Fruit fly (Drosophila melanogaster) whole organism, embryonic: ENCODE results near the gene Urm1.
A peak's percentile ranks its signal among the peaks of the same experiment; 100 is the strongest.

Source experiments
- Awh ChIP-seq: fragments of 200-800 bp; sonication (Bioruptor generic); IDR thresholded peaks from 2 replicates; pipeline ENCODE4, ENCODE4 v1.3.6; 2022; ENCODE audit warnings: missing biosample characterization, missing genetic modification characterization
- BtbVII ChIP-seq: fragments of 200-800 bp; sonication (Bioruptor generic); optimal IDR thresholded peaks from 3 replicates; lab custom pipeline; 2017; ENCODE audit warnings: missing biosample characterization, mild to moderate bottlenecking, missing genetic modification characterization
- CG10565 ChIP-seq: fragments of 200-800 bp; sonication (Bioruptor generic); optimal IDR thresholded peaks from 3 replicates; lab custom pipeline; 2016; ENCODE audit warnings: missing biosample characterization, mild to moderate bottlenecking, missing genetic modification characterization
- CG12299 ChIP-seq: fragments of 200-800 bp; sonication (Bioruptor generic); optimal IDR thresholded peaks from 2 replicates; lab custom pipeline; 2018; ENCODE audit warnings: missing biosample characterization, mild to moderate bottlenecking, missing genetic modification characterization
- CG1233 ChIP-seq: fragments of 200-800 bp; sonication (Bioruptor generic); optimal IDR thresholded peaks from 4 replicates; lab custom pipeline; 2018; ENCODE audit warnings: missing biosample characterization, mild to moderate bottlenecking, missing genetic modification characterization
- CG14014 ChIP-seq: fragments of 200-800 bp; sonication (Bioruptor generic); IDR thresholded peaks from 2 replicates; pipeline ENCODE4 v1.3.6; 2022; ENCODE audit warnings: missing biosample characterization, missing genetic modification characterization
- CG15479 ChIP-seq: fragments of 200-800 bp; sonication (Bioruptor generic); optimal IDR thresholded peaks from 3 replicates; lab custom pipeline; 2019; ENCODE audit warnings: missing biosample characterization, mild to moderate bottlenecking, missing genetic modification characterization, moderate library complexity
- CG1647 ChIP-seq: fragments of 200-800 bp; sonication (Bioruptor generic); optimal IDR thresholded peaks from 3 replicates; lab custom pipeline; 2016; ENCODE audit warnings: missing biosample characterization, missing genetic modification characterization
- CG18011 ChIP-seq: fragments of 200-800 bp; sonication (Bioruptor generic); optimal IDR thresholded peaks from 2 replicates; lab custom pipeline; 2017; ENCODE audit warnings: missing biosample characterization, missing genetic modification characterization, mild to moderate bottlenecking, moderate library complexity, missing genotype
- CG18764 ChIP-seq: fragments of 200-800 bp; sonication (Bioruptor generic); optimal IDR thresholded peaks from 3 replicates; lab custom pipeline; 2016; ENCODE audit warnings: missing biosample characterization, missing genetic modification characterization
- CG2129 ChIP-seq: fragments of 200-800 bp; sonication (Bioruptor generic); IDR thresholded peaks from 2 replicates; pipeline ENCODE4 v1.3.6; 2022; ENCODE audit warnings: missing biosample characterization, missing genetic modification characterization; ENCODE audit not compliant: partially characterized antibody
- CG2678 ChIP-seq: fragments of 200-800 bp; sonication (Bioruptor generic); optimal IDR thresholded peaks from 3 replicates; lab custom pipeline; 2019; ENCODE audit warnings: missing biosample characterization, mild to moderate bottlenecking, missing genetic modification characterization, moderate library complexity
- CG3163 ChIP-seq: fragments of 200-800 bp; sonication (Bioruptor generic); optimal IDR thresholded peaks from 3 replicates; lab custom pipeline; 2016; ENCODE audit warnings: missing biosample characterization, missing genetic modification characterization
- CG3281 ChIP-seq: fragments of 200-800 bp; sonication (Bioruptor generic); optimal IDR thresholded peaks from 3 replicates; lab custom pipeline; 2017; ENCODE audit warnings: missing biosample characterization, mild to moderate bottlenecking, missing genetic modification characterization
- CG33213 ChIP-seq: fragments of 200-800 bp; sonication (Bioruptor generic); optimal IDR thresholded peaks from 3 replicates; lab custom pipeline; 2016; ENCODE audit warnings: missing biosample characterization, missing genetic modification characterization
- CG4360 ChIP-seq: fragments of 200-800 bp; sonication (Bioruptor generic); IDR thresholded peaks from 2 replicates; pipeline ENCODE4 v1.3.6; 2022; ENCODE audit warnings: missing biosample characterization, missing genetic modification characterization
- CG4617 ChIP-seq: fragments of 200-800 bp; sonication (Bioruptor generic); optimal IDR thresholded peaks from 3 replicates; lab custom pipeline; 2016; ENCODE audit warnings: missing biosample characterization, missing genetic modification characterization, borderline replicate concordance
- CG7928 ChIP-seq: fragments of 200-800 bp; sonication (Bioruptor generic); optimal IDR thresholded peaks from 2 replicates; lab custom pipeline; 2017; ENCODE audit warnings: missing biosample characterization, mild to moderate bottlenecking, missing genetic modification characterization
- CG8765 ChIP-seq: fragments of 200-800 bp; sonication (Bioruptor generic); IDR thresholded peaks from 2 replicates; pipeline ENCODE4 v1.3.6; 2022; ENCODE audit warnings: missing biosample characterization, missing genetic modification characterization
- CG9437 ChIP-seq: fragments of 200-800 bp; sonication (Bioruptor generic); optimal IDR thresholded peaks from 2 replicates; lab custom pipeline; 2018; ENCODE audit warnings: missing biosample characterization, mild to moderate bottlenecking, missing genetic modification characterization
- Dbx ChIP-seq: fragments of 200-800 bp; sonication (Bioruptor generic); IDR thresholded peaks from 3 replicates; pipeline ENCODE4 v1.3.6; 2022; ENCODE audit warnings: missing biosample characterization, missing genetic modification characterization
- Deaf1 ChIP-seq: fragments of 200-800 bp; optimal IDR thresholded peaks from 3 replicates; lab custom pipeline; 2019; ENCODE audit warnings: missing biosample characterization, mild to moderate bottlenecking, missing genetic modification characterization, moderate library complexity
- Dip3 ChIP-seq: fragments of 200-800 bp; sonication (Bioruptor generic); optimal IDR thresholded peaks from 3 replicates; lab custom pipeline; 2016; ENCODE audit warnings: missing biosample characterization, missing genetic modification characterization
- Doc3 ChIP-seq: fragments of 200-800 bp; sonication (Bioruptor generic); IDR thresholded peaks from 3 replicates; pipeline ENCODE4 v1.3.6; 2022; ENCODE audit warnings: missing biosample characterization, missing genetic modification characterization; ENCODE audit not compliant: partially characterized antibody
- Hand ChIP-seq: fragments of 200-800 bp; sonication (Bioruptor generic); optimal IDR thresholded peaks from 2 replicates; lab custom pipeline; 2017; ENCODE audit warnings: mild to moderate bottlenecking, missing biosample characterization, missing genetic modification reagents, missing genetic modification characterization
- MBD-R2 ChIP-seq: fragments of 200-800 bp; sonication (Bioruptor generic); IDR thresholded peaks from 2 replicates; pipeline ENCODE4 v1.3.6; 2022; ENCODE audit warnings: missing biosample characterization, missing genetic modification characterization
- Neu2 ChIP-seq: fragments of 200-800 bp; sonication (Bioruptor generic); optimal IDR thresholded peaks from 3 replicates; lab custom pipeline; 2016; ENCODE audit warnings: missing biosample characterization, missing genetic modification characterization, borderline replicate concordance
- NfI ChIP-seq: fragments of 200-800 bp; sonication (Bioruptor generic); optimal IDR thresholded peaks from 3 replicates; lab custom pipeline; 2018; ENCODE audit warnings: missing biosample characterization, mild to moderate bottlenecking, missing genetic modification characterization, moderate library complexity
- PHDP ChIP-seq: fragments of 200-800 bp; sonication (Bioruptor generic); optimal IDR thresholded peaks from 3 replicates; lab custom pipeline; 2018; ENCODE audit warnings: missing biosample characterization, mild to moderate bottlenecking, missing genetic modification characterization, moderate library complexity
- Sox100B ChIP-seq: fragments of 200-800 bp; sonication (Bioruptor generic); optimal IDR thresholded peaks from 3 replicates; lab custom pipeline; 2018; ENCODE audit warnings: missing biosample characterization, mild to moderate bottlenecking, missing genetic modification characterization
- YL-1 ChIP-seq: fragments of 200-800 bp; sonication (Bioruptor generic); optimal IDR thresholded peaks from 3 replicates; lab custom pipeline; 2017; ENCODE audit warnings: missing biosample characterization, mild to moderate bottlenecking, missing genetic modification characterization
- chinmo ChIP-seq: fragments of 200-800 bp; sonication (Bioruptor generic); IDR thresholded peaks from 4 replicates; pipeline ENCODE4 v1.3.6; 2022; ENCODE audit warnings: missing biosample characterization, missing genetic modification characterization; ENCODE audit not compliant: partially characterized antibody
- crc ChIP-seq: fragments of 200-800 bp; sonication (Bioruptor generic); optimal IDR thresholded peaks from 2 replicates; lab custom pipeline; 2016; ENCODE audit warnings: missing biosample characterization, missing genetic modification characterization
- fd64A ChIP-seq: fragments of 200-800 bp; sonication (Bioruptor generic); optimal IDR thresholded peaks from 3 replicates; lab custom pipeline; 2018; ENCODE audit warnings: missing biosample characterization, mild to moderate bottlenecking, missing genetic modification characterization
- gsb-n ChIP-seq: fragments of 200-800 bp; sonication (Bioruptor generic); optimal IDR thresholded peaks from 3 replicates; lab custom pipeline; 2018; ENCODE audit warnings: missing biosample characterization, mild to moderate bottlenecking, missing genetic modification characterization
- her ChIP-seq: fragments of 200-800 bp; sonication (Bioruptor generic); optimal IDR thresholded peaks from 2 replicates; lab custom pipeline; 2016; ENCODE audit warnings: missing biosample characterization, missing genetic modification characterization
- ken ChIP-seq: fragments of 200-800 bp; sonication (Bioruptor generic); IDR thresholded peaks from 3 replicates; pipeline ENCODE4 v1.3.6; 2022; ENCODE audit warnings: missing biosample characterization, missing genetic modification characterization
- knrl ChIP-seq: fragments of 200-800 bp; sonication (Bioruptor generic); IDR thresholded peaks from 3 replicates; pipeline ENCODE4 v1.3.6; 2022; ENCODE audit warnings: missing biosample characterization, missing genetic modification characterization; ENCODE audit not compliant: partially characterized antibody
- maf-S ChIP-seq: fragments of 200-800 bp; sonication (Bioruptor generic); optimal IDR thresholded peaks from 2 replicates; lab custom pipeline; 2016; ENCODE audit warnings: missing biosample characterization, missing genetic modification characterization
- pzg ChIP-seq: fragments of 200-800 bp; sonication (Bioruptor generic); optimal IDR thresholded peaks from 3 replicates; lab custom pipeline; 2018; ENCODE audit warnings: missing biosample characterization, mild to moderate bottlenecking, missing genetic modification characterization, moderate library complexity
- row ChIP-seq: fragments of 200-800 bp; sonication (Bioruptor generic); IDR thresholded peaks from 3 replicates; pipeline ENCODE4 v1.3.6; 2022; ENCODE audit warnings: missing biosample characterization, missing genetic modification characterization
- scrt ChIP-seq: fragments of 200-800 bp; sonication (Bioruptor generic); optimal IDR thresholded peaks from 2 replicates; lab custom pipeline; 2018; ENCODE audit warnings: missing biosample characterization, mild to moderate bottlenecking, missing genetic modification characterization, moderate library complexity
- slbo ChIP-seq: fragments of 200-800 bp; sonication (Bioruptor generic); IDR thresholded peaks from 2 replicates; pipeline ENCODE4 v1.3.6; 2022; ENCODE audit warnings: missing biosample characterization, missing genetic modification characterization
- stwl ChIP-seq: fragments of 200-800 bp; sonication (Bioruptor generic); optimal IDR thresholded peaks from 3 replicates; lab custom pipeline; 2018; ENCODE audit warnings: missing biosample characterization, mild to moderate bottlenecking, missing genetic modification characterization, moderate library complexity
- tna ChIP-seq: fragments of 200-800 bp; sonication (Bioruptor generic); IDR thresholded peaks from 2 replicates; pipeline ENCODE4 v1.3.6; 2022; ENCODE audit warnings: missing biosample characterization, missing genetic modification characterization; ENCODE audit not compliant: partially characterized antibody
- unc-4 ChIP-seq: fragments of 200-800 bp; sonication (Bioruptor generic); IDR thresholded peaks from 2 replicates; pipeline ENCODE4 v1.3.6; 2022; ENCODE audit warnings: missing biosample characterization, missing genetic modification characterization; ENCODE audit not compliant: partially characterized antibody
- z ChIP-seq: fragments of 200-800 bp; sonication (Bioruptor generic); IDR thresholded peaks from 3 replicates; pipeline ENCODE4 v1.3.6; 2022; ENCODE audit warnings: missing biosample characterization, missing genetic modification characterization
- zen ChIP-seq: fragments of 200-800 bp; sonication (Bioruptor generic); optimal IDR thresholded peaks from 3 replicates; lab custom pipeline; 2018; ENCODE audit warnings: missing biosample characterization, mild to moderate bottlenecking, missing genetic modification characterization, moderate library complexity

The Urm1 gene

dm6 chr3L:7654048-7654961 lies 14.1 kb upstream of the Urm1 start, which contains the start of gene CG7492 (continued):
- TF ChIP-seq CG14014 (GFP tag; lab: Robert Waterston, UW) (no peak), NfI (GFP tag; lab: Kevin White, UChicago) (no peak), CG1233 (GFP tag; lab: Kevin White, UChicago) (no peak), knrl (GFP tag; lab: Robert Waterston, UW) (no peak), ken (GFP tag; lab: Robert Waterston, UW) (no peak), CG18011 (GFP tag; lab: Kevin White, UChicago) (no peak), CG18764 (GFP tag; lab: Kevin White, UChicago) (no peak), tna (no peak), maf-S (no peak), CG33213 (GFP tag; lab: Kevin White, UChicago) (no peak), Dip3 (GFP tag; lab: Kevin White, UChicago) (no peak), her (GFP tag; lab: Kevin White, UChicago) (no peak), MBD-R2 (GFP tag; lab: Robert Waterston, UW) (peak; percentile 38), CG12299 (no peak), unc-4 (GFP tag; lab: Robert Waterston, UW) (no peak), pzg (peak; percentile 30), Hand (no peak), CG4360 (peak; percentile 92), CG3281 (GFP tag; lab: Kevin White, UChicago) (no peak), row (GFP tag; lab: Robert Waterston, UW) (no peak), Dbx (GFP tag; lab: Robert Waterston, UW) (0 out of 3 replicates have a peak, but pooled peaks have one; percentile 5), CG10565 (no peak), stwl (tag; lab: Kevin White, UChicago) (peak; percentile 70), fd64A (no peak), CG7928 (GFP tag; lab: Kevin White, UChicago) (no peak), CG15479 (GFP tag; lab: Kevin White, UChicago) (no peak), CG1647 (no peak), Sox100B (GFP tag; lab: Kevin White, UChicago) (no peak), Deaf1 (tag; lab: Kevin White, UChicago) (no peak), YL-1 (GFP tag; lab: Kevin White, UChicago) (peak; percentile 78), chinmo (0 out of 4 replicates have a peak, but pooled peaks have one; percentile 71), PHDP (tag; lab: Kevin White, UChicago) (no peak), slbo (no peak), z (GFP tag; lab: Robert Waterston, UW) (no peak), CG2129 (no peak), Doc3 (no peak), CG2678 (no peak), CG8765 (GFP tag; lab: Robert Waterston, UW) (no peak), scrt (GFP tag; lab: Kevin White, UChicago) (no peak), Awh (no peak), CG9437 (no peak), zen (no peak), BtbVII (no peak), CG4617 (GFP tag; lab: Kevin White, UChicago) (peak; percentile 92), CG3163 (GFP tag; lab: Kevin White, UChicago) (no peak), Neu2 (GFP tag; lab: Kevin White, UChicago) (no peak), gsb-n (tag; lab: Kevin White, UChicago) (no peak), crc (GFP tag; lab: Kevin White, UChicago) (no peak)
